Worm (Caenorhabditis elegans): ENCODE data around the gene ets-4.

- TF ChIP-seq W03F9.2 (tag; optimal IDR thresholded peaks at IDR 0.05) (no peak), him-1 (tag; optimal IDR thresholded peaks at IDR 0.05) (no peak)
These were observed 34.2 kb downstream of the ets-4 start, which contains the start of gene svh-2 for ce11 chrX:6552806-6553337.

All from whole organism, L4/young adult.